Comparison of ENCODE assay signal across 6 fruit fly cellular contexts in genomic region chr2L:11806022-11806700, dm6.
TF ChIP-seq lines count a peak whose summit lies in the region.

No protein-coding gene starts in this region.

- TF ChIP-seq CTCF in whole organism, embryonic (GFP tag; optimal IDR thresholded peaks at IDR 0.05; lab: Kevin White, UChicago), result no peak

TF ChIP-seq in Kc167, 6 proteins besides CTCF, POLR2A, EP300 and RAD21:
- no peak for TF ChIP-seq Sin3A (optimal IDR thresholded peaks at IDR 0.05; lab: Kevin White, UChicago)
- TF ChIP-seq h (optimal IDR thresholded peaks at IDR 0.05; lab: Kevin White, UChicago), result no peak
- TF ChIP-seq psq (optimal IDR thresholded peaks at IDR 0.05; lab: Kevin White, UChicago), result peak; percentile 81

TF ChIP-seq in whole organism, adult, 20 proteins besides CTCF, POLR2A, EP300 and RAD21:
- TF ChIP-seq tj (GFP tag; optimal IDR thresholded peaks at IDR 0.05; lab: Kevin White, UChicago) (no peak), pad (GFP tag; optimal IDR thresholded peaks at IDR 0.05; lab: Kevin White, UChicago) (peak; percentile 81), cnc (optimal IDR thresholded peaks at IDR 0.05; lab: Kevin White, UChicago) (no peak), CG12768 (GFP tag; optimal IDR thresholded peaks at IDR 0.05; lab: Kevin White, UChicago) (no peak), CG7045 (GFP tag; optimal IDR thresholded peaks at IDR 0.05; lab: Kevin White, UChicago) (no peak), CG14711 (tag; optimal IDR thresholded peaks at IDR 0.05; lab: Kevin White, UChicago) (no peak), CG1620 (GFP tag; optimal IDR thresholded peaks at IDR 0.05; lab: Kevin White, UChicago) (no peak), CG33017 (tag; optimal IDR thresholded peaks at IDR 0.05; lab: Kevin White, UChicago) (no peak), ovo (GFP tag; optimal IDR thresholded peaks at IDR 0.05; lab: Kevin White, UChicago) (no peak), toe (GFP tag; optimal IDR thresholded peaks at IDR 0.05; lab: Kevin White, UChicago) (no peak), Clk (GFP tag; optimal IDR thresholded peaks at IDR 0.05; lab: Kevin White, UChicago) (peak; percentile 14), Mnt (GFP tag; optimal IDR thresholded peaks at IDR 0.05; lab: Kevin White, UChicago) (no peak), bab1 (GFP tag; optimal IDR thresholded peaks at IDR 0.05; lab: Kevin White, UChicago) (no peak), cic (GFP tag; optimal IDR thresholded peaks at IDR 0.05; lab: Kevin White, UChicago) (no peak), CG5204 (GFP tag; optimal IDR thresholded peaks at IDR 0.05; lab: Kevin White, UChicago) (peak; percentile 38)

TF ChIP-seq in whole organism, embryonic, 481 proteins besides CTCF, POLR2A, EP300 and RAD21 (continues in another document):
- TF ChIP-seq CG6254 (GFP tag; optimal IDR thresholded peaks at IDR 0.05; lab: Kevin White, UChicago) (peak; percentile 43), Sry-β (GFP tag; optimal IDR thresholded peaks at IDR 0.05; lab: Kevin White, UChicago) (no peak), scrt (GFP tag; optimal IDR thresholded peaks at IDR 0.05; lab: Kevin White, UChicago) (peak; percentile 94), klu (GFP tag; IDR thresholded peaks at IDR 0.05; lab: Robert Waterston, UW) (no peak), Med (GFP tag; lab: Kevin White, UChicago) (peak; percentile 64), kah (GFP tag; optimal IDR thresholded peaks at IDR 0.05; lab: Kevin White, UChicago) (peak; percentile 40), CG32767 (GFP tag; IDR thresholded peaks at IDR 0.05; lab: Robert Waterston, UW) (0 out of 2 replicates have a peak, but pooled peaks have one; percentile 21), nerfin-1 (tag; optimal IDR thresholded peaks at IDR 0.05; lab: Kevin White, UChicago) (peak; percentile 30), insv (GFP tag; optimal IDR thresholded peaks at IDR 0.05; lab: Kevin White, UChicago) (peak; percentile 41 to 91), sens (GFP tag; lab: Kevin White, UChicago) (peak; percentile 13), CG9609 (GFP tag; optimal IDR thresholded peaks at IDR 0.05; lab: Kevin White, UChicago) (no peak), pros (GFP tag; optimal IDR thresholded peaks at IDR 0.05; lab: Kevin White, UChicago) (peak; percentile 13), CG34422 (GFP tag; IDR thresholded peaks at IDR 0.05; lab: Robert Waterston, UW) (0 out of 3 replicates have a peak, but pooled peaks have one; percentile 18), Dbx (GFP tag; IDR thresholded peaks at IDR 0.05; lab: Robert Waterston, UW) (no peak), YL-1 (GFP tag; optimal IDR thresholded peaks at IDR 0.05; lab: Kevin White, UChicago) (peak; percentile 38), Rfx (GFP tag; IDR thresholded peaks at IDR 0.05; lab: Robert Waterston, UW) (0 out of 2 replicates have a peak, but pooled peaks have one; percentile 20), cg (GFP tag; optimal IDR thresholded peaks at IDR 0.05; lab: Kevin White, UChicago) (peak; percentile 68), Stat92E (GFP tag; optimal IDR thresholded peaks at IDR 0.05; lab: Kevin White, UChicago) (peak in 1 of 3 experiments; percentile 9), crol (GFP tag; IDR thresholded peaks at IDR 0.05; lab: Robert Waterston, UW) (peak; percentile 62)

TF ChIP-seq in whole organism, prepupa, 60 proteins besides CTCF, POLR2A, EP300 and RAD21 (continues in another document):
- TF ChIP-seq CG6792 (GFP tag; optimal IDR thresholded peaks at IDR 0.05; lab: Kevin White, UChicago) (no peak), CG4318 (GFP tag; optimal IDR thresholded peaks at IDR 0.05; lab: Kevin White, UChicago) (no peak), CG34406 (GFP tag; optimal IDR thresholded peaks at IDR 0.05; lab: Kevin White, UChicago) (no peak), cyc (GFP tag; optimal IDR thresholded peaks at IDR 0.05; lab: Kevin White, UChicago) (no peak), pdm3 (GFP tag; optimal IDR thresholded peaks at IDR 0.05; lab: Kevin White, UChicago) (no peak), salr (GFP tag; optimal IDR thresholded peaks at IDR 0.05; lab: Kevin White, UChicago) (no peak), Eip93F (GFP tag; optimal IDR thresholded peaks at IDR 0.05; lab: Kevin White, UChicago) (no peak), OdsH (GFP tag; optimal IDR thresholded peaks at IDR 0.05; lab: Kevin White, UChicago) (no peak), CG10631 (GFP tag; optimal IDR thresholded peaks at IDR 0.05; lab: Kevin White, UChicago) (no peak), eg (GFP tag; IDR thresholded peaks at IDR 0.05; lab: Robert Waterston, UW) (no peak), Lpt (GFP tag; optimal IDR thresholded peaks at IDR 0.05; lab: Kevin White, UChicago) (peak; percentile 1), CG3032 (tag; optimal IDR thresholded peaks at IDR 0.05; lab: Kevin White, UChicago) (no peak), Sox102F (GFP tag; optimal IDR thresholded peaks at IDR 0.05; lab: Kevin White, UChicago) (no peak), lz (GFP tag; optimal IDR thresholded peaks at IDR 0.05; lab: Kevin White, UChicago) (no peak), Eip78C (GFP tag; lab: Kevin White, UChicago) (peak; percentile 48), Gug (GFP tag; IDR thresholded peaks at IDR 0.05; lab: Robert Waterston, UW) (no peak), CG16779 (tag; optimal IDR thresholded peaks at IDR 0.05; lab: Kevin White, UChicago) (no peak), fd85E (GFP tag; optimal IDR thresholded peaks at IDR 0.05; lab: Kevin White, UChicago) (no peak), Ets21C (GFP tag; optimal IDR thresholded peaks at IDR 0.05; lab: Kevin White, UChicago) (no peak), CG11902 (GFP tag; optimal IDR thresholded peaks at IDR 0.05; lab: Kevin White, UChicago) (peak; percentile 42), esn (GFP tag; optimal IDR thresholded peaks at IDR 0.05; lab: Kevin White, UChicago) (peak; percentile 11)

TF ChIP-seq in whole organism, pupa, 21 proteins besides CTCF, POLR2A, EP300 and RAD21:
- no peak for TF ChIP-seq CG14655 (GFP tag; optimal IDR thresholded peaks at IDR 0.05; lab: Kevin White, UChicago)
- no peak for TF ChIP-seq Snoo (tag; optimal IDR thresholded peaks at IDR 0.05; lab: Kevin White, UChicago)
- peak; percentile 24 for TF ChIP-seq EcR (GFP tag; optimal IDR thresholded peaks at IDR 0.05; lab: Kevin White, UChicago)
- no peak for TF ChIP-seq CG15710 (tag; optimal IDR thresholded peaks at IDR 0.05; lab: Kevin White, UChicago)
- peak; percentile 54; the same call in 1 of the 3 replicates for TF ChIP-seq CG4496 (GFP tag; IDR thresholded peaks at IDR 0.05; lab: Robert Waterston, UW)
- peak; percentile 47; the same call in 1 of the 2 replicates for TF ChIP-seq CG12605 (GFP tag; IDR thresholded peaks at IDR 0.05; lab: Robert Waterston, UW)
- 0 out of 3 replicates have a peak, but pooled peaks have one; percentile 46 for TF ChIP-seq fd96Ca (GFP tag; IDR thresholded peaks at IDR 0.05; lab: Robert Waterston, UW)
- TF ChIP-seq CG34367 (tag; optimal IDR thresholded peaks at IDR 0.05; lab: Kevin White, UChicago), result no peak

TF ChIP-seq in whole organism, wandering third instar larva, 38 proteins besides CTCF, POLR2A, EP300 and RAD21 (continues in another document):
- TF ChIP-seq N (GFP tag; optimal IDR thresholded peaks at IDR 0.05; lab: Kevin White, UChicago) (peak; percentile 27), Rel (GFP tag; optimal IDR thresholded peaks at IDR 0.05; lab: Kevin White, UChicago) (no peak), Rel (tag; optimal IDR thresholded peaks at IDR 0.05; lab: Kevin White, UChicago) (peak; percentile 42), h (GFP tag; optimal IDR thresholded peaks at IDR 0.05; lab: Kevin White, UChicago) (no peak), Abd-B (GFP tag; optimal IDR thresholded peaks at IDR 0.05; lab: Kevin White, UChicago) (no peak), tai (GFP tag; optimal IDR thresholded peaks at IDR 0.05; lab: Kevin White, UChicago) (no peak), rgr (GFP tag; optimal IDR thresholded peaks at IDR 0.05; lab: Kevin White, UChicago) (peak; percentile 18), Dfd (GFP tag; optimal IDR thresholded peaks at IDR 0.05; lab: Kevin White, UChicago) (no peak), dmrt93B (GFP tag; optimal IDR thresholded peaks at IDR 0.05; lab: Kevin White, UChicago) (no peak), OdsH (GFP tag; optimal IDR thresholded peaks at IDR 0.05; lab: Kevin White, UChicago) (peak; percentile 1), Hr83 (GFP tag; optimal IDR thresholded peaks at IDR 0.05; lab: Kevin White, UChicago; ENCODE audit: poor library complexity, severe bottlenecking) (peak; percentile 30), HLH106 (tag; optimal IDR thresholded peaks at IDR 0.05; lab: Kevin White, UChicago) (peak; percentile 33), lola (GFP tag; optimal IDR thresholded peaks at IDR 0.05; lab: Kevin White, UChicago) (no peak), dl (GFP tag; optimal IDR thresholded peaks at IDR 0.05; lab: Kevin White, UChicago; ENCODE audit: insufficient read depth in 1 of 2, partially characterized antibody in 2 of 2) (no peak), Hnf4 (GFP tag; optimal IDR thresholded peaks at IDR 0.05; lab: Kevin White, UChicago) (no peak), Hr78 (GFP tag; optimal IDR thresholded peaks at IDR 0.05; lab: Kevin White, UChicago) (no peak), GATAd (GFP tag; optimal IDR thresholded peaks at IDR 0.05; lab: Kevin White, UChicago) (no peak), Myc (optimal IDR thresholded peaks at IDR 0.05; lab: Kevin White, UChicago) (no peak), Jra (GFP tag; optimal IDR thresholded peaks at IDR 0.05; lab: Kevin White, UChicago) (no peak), sv (GFP tag; optimal IDR thresholded peaks at IDR 0.05; lab: Kevin White, UChicago) (no peak), Vsx2 (GFP tag; optimal IDR thresholded peaks at IDR 0.05; lab: Kevin White, UChicago; ENCODE audit: partially characterized antibody) (no peak), CrebA (GFP tag; optimal IDR thresholded peaks at IDR 0.05; lab: Kevin White, UChicago; ENCODE audit: borderline replicate concordance) (no peak), psq (GFP tag; optimal IDR thresholded peaks at IDR 0.05; lab: Kevin White, UChicago) (no peak), dsf (GFP tag; optimal IDR thresholded peaks at IDR 0.05; lab: Kevin White, UChicago; ENCODE audit: borderline replicate concordance) (no peak), Dif (GFP tag; optimal IDR thresholded peaks at IDR 0.05; lab: Kevin White, UChicago; ENCODE audit: partially characterized antibody) (no peak), foxo (GFP tag; optimal IDR thresholded peaks at IDR 0.05; lab: Kevin White, UChicago) (peak in 1 of 2 experiments; percentile 9), CG32264 (GFP tag; optimal IDR thresholded peaks at IDR 0.05; lab: Kevin White, UChicago) (no peak), usp (GFP tag; optimal IDR thresholded peaks at IDR 0.05; lab: Kevin White, UChicago) (no peak), ey (GFP tag; optimal IDR thresholded peaks at IDR 0.05; lab: Kevin White, UChicago) (no peak), pan (optimal IDR thresholded peaks at IDR 0.05; lab: Kevin White, UChicago) (no peak), fru (GFP tag; optimal IDR thresholded peaks at IDR 0.05; lab: Kevin White, UChicago) (no peak), woc (GFP tag; optimal IDR thresholded peaks at IDR 0.05; lab: Kevin White, UChicago) (peak; percentile 1), sage (GFP tag; optimal IDR thresholded peaks at IDR 0.05; lab: Kevin White, UChicago) (no peak), br (GFP tag; optimal IDR thresholded peaks at IDR 0.05; lab: Kevin White, UChicago) (no peak)
